Fruit fly (Drosophila melanogaster) whole organism, embryonic: ENCODE results near the gene CG31710.

ENCODE experiments used
- CG12236 ChIP-seq: fragments of 200-800 bp; sonication (Bioruptor generic); optimal IDR thresholded peaks from 2 replicates; lab custom pipeline; 2016; ENCODE audit warnings: missing biosample characterization, missing genetic modification characterization
- Jarid2 ChIP-seq: fragments of 200-800 bp; sonication (Bioruptor generic); optimal IDR thresholded peaks from 3 replicates; lab custom pipeline; 2017; ENCODE audit warnings: mild to moderate bottlenecking, missing biosample characterization, missing genetic modification reagents, missing genetic modification characterization
- odd ChIP-seq: fragments of 200-800 bp; sonication (Bioruptor generic); optimal IDR thresholded peaks from 2 replicates; lab custom pipeline; 2017; ENCODE audit warnings: missing biosample characterization, mild to moderate bottlenecking, missing genetic modification characterization
- peb ChIP-seq: fragments of 200-800 bp; sonication (Bioruptor generic); IDR thresholded peaks from 2 replicates; pipeline ENCODE4 v1.3.6; 2022; ENCODE audit warnings: missing biosample characterization, missing genetic modification characterization
- phol ChIP-seq: fragments of 200-800 bp; sonication (Bioruptor generic); optimal IDR thresholded peaks from 3 replicates; lab custom pipeline; 2018; ENCODE audit warnings: missing biosample characterization, mild to moderate bottlenecking, missing genetic modification characterization, moderate library complexity
- prd ChIP-seq, 3 experiments: fragments of >200 bp in 2 of 3; fragments of 200-800 bp in 1 of 3; sonication (Bioruptor generic) in 1 of 3; optimal IDR thresholded peaks in 2 of 3; IDR thresholded peaks in 1 of 3; 2 replicates in 2 of 3; 3 replicates in 1 of 3; pipeline versions ENCODE4 v1.3.6 to Lab custom; 2017 to 2022; ENCODE audit warnings: missing biosample characterization in 1 of 3, missing genetic modification characterization in 1 of 3
- shn ChIP-seq: fragments of 200-800 bp; sonication (Bioruptor generic); optimal IDR thresholded peaks from 3 replicates; lab custom pipeline; 2016; ENCODE audit warnings: missing biosample characterization, missing genetic modification characterization
- sr ChIP-seq: fragments of 200-800 bp; sonication (Bioruptor generic); IDR thresholded peaks from 3 replicates; pipeline ENCODE4 v1.3.6; 2022; ENCODE audit warnings: missing biosample characterization, missing genetic modification characterization

DNA sequence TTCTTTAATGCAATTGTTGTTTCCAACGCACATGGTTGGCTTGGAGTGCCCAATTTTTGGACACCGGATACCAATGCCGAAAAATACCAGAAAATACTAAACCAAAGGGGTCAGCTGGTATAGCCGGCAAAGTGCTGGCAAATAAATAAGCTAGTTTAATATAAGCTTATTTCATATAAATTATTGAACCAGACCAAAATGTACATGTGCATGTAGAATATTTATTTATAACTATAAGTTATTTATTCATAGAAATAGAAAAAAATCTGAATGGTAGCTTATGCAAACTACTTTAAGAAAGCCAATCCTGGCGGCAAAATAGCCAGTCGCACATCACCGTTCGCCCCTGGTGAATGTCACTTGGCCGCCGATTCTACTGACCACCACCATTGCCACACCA is 5.3 kb downstream of the CG31710 start, which contains the start of gene pelo:
- TF ChIP-seq shn (GFP tag; lab: Kevin White, UChicago) (no peak), Jarid2 (peak; percentile 40), odd (GFP tag; lab: Kevin White, UChicago) (peak; percentile 34), prd (optimal IDR thresholded peaks at IDR 0.05; lab: Kevin White, UChicago) (no peak), prd (GFP tag; IDR thresholded peaks at IDR 0.05; lab: Robert Waterston, UW) (peak; percentile 84), phol (tag; lab: Kevin White, UChicago) (peak; percentile 78), peb (no peak), CG12236 (GFP tag; lab: Kevin White, UChicago) (no peak), sr (GFP tag; lab: Robert Waterston, UW) (no peak)
